Fruit fly (Drosophila melanogaster) whole organism, embryonic: ENCODE results near the gene CG31189.
A peak's percentile ranks its signal among the peaks of the same experiment; 100 is the strongest.

Experiments
- ATbp ChIP-seq: fragments of 200-800 bp; sonication (Bioruptor generic); optimal IDR thresholded peaks from 2 replicates; lab custom pipeline; 2017; ENCODE audit warnings: missing biosample characterization, mild to moderate bottlenecking, missing genetic modification characterization, missing genetic modification reagents
- Abd-B ChIP-seq: fragments of 200-800 bp; sonication (Bioruptor generic); optimal IDR thresholded peaks from 2 replicates; lab custom pipeline; 2018; ENCODE audit warnings: missing biosample characterization, mild to moderate bottlenecking, missing genetic modification characterization, moderate library complexity
- CG10209 ChIP-seq: fragments of 200-800 bp; sonication (Bioruptor generic); optimal IDR thresholded peaks from 3 replicates; lab custom pipeline; 2017; ENCODE audit warnings: missing biosample characterization, mild to moderate bottlenecking, missing genetic modification characterization, missing genetic modification reagents
- CG10654 ChIP-seq: fragments of 200-800 bp; sonication (Bioruptor generic); optimal IDR thresholded peaks from 2 replicates; lab custom pipeline; 2016; ENCODE audit warnings: missing biosample characterization, missing genetic modification characterization
- CG11398 ChIP-seq: fragments of 200-800 bp; sonication (Bioruptor generic); optimal IDR thresholded peaks from 2 replicates; lab custom pipeline; 2016; ENCODE audit warnings: missing biosample characterization, missing genetic modification characterization
- CG13287 ChIP-seq: fragments of 200-800 bp; sonication (Bioruptor generic); IDR thresholded peaks from 2 replicates; pipeline ENCODE4 v1.3.6; 2022; ENCODE audit warnings: missing biosample characterization, missing genetic modification characterization; ENCODE audit not compliant: partially characterized antibody
- CG15696 ChIP-seq: fragments of 200-800 bp; sonication (Bioruptor generic); optimal IDR thresholded peaks from 2 replicates; lab custom pipeline; 2019; ENCODE audit warnings: missing biosample characterization, mild to moderate bottlenecking, missing genetic modification characterization, moderate library complexity
- CG1647 ChIP-seq: fragments of 200-800 bp; sonication (Bioruptor generic); optimal IDR thresholded peaks from 3 replicates; lab custom pipeline; 2016; ENCODE audit warnings: missing biosample characterization, missing genetic modification characterization
- CG16813 ChIP-seq: fragments of 200-800 bp; sonication (Bioruptor generic); IDR thresholded peaks from 3 replicates; pipeline ENCODE4 v1.3.6; 2022; ENCODE audit warnings: missing biosample characterization, missing genetic modification characterization; ENCODE audit not compliant: partially characterized antibody
- CG17359 ChIP-seq: fragments of 200-800 bp; sonication (Bioruptor generic); optimal IDR thresholded peaks from 3 replicates; lab custom pipeline; 2018; ENCODE audit warnings: missing biosample characterization, mild to moderate bottlenecking, missing genetic modification characterization, moderate library complexity
- CG18262 ChIP-seq: fragments of 200-800 bp; optimal IDR thresholded peaks from 3 replicates; lab custom pipeline; 2019; ENCODE audit warnings: missing biosample characterization, mild to moderate bottlenecking, missing genetic modification characterization, moderate library complexity
- CG18764 ChIP-seq: fragments of 200-800 bp; sonication (Bioruptor generic); optimal IDR thresholded peaks from 3 replicates; lab custom pipeline; 2016; ENCODE audit warnings: missing biosample characterization, missing genetic modification characterization
- CG3995 ChIP-seq: fragments of 200-800 bp; sonication (Bioruptor generic); optimal IDR thresholded peaks from 3 replicates; lab custom pipeline; 2016; ENCODE audit warnings: missing biosample characterization, missing genetic modification characterization
- CG4820 ChIP-seq: fragments of 200-800 bp; sonication (Bioruptor generic); optimal IDR thresholded peaks from 3 replicates; lab custom pipeline; 2016; ENCODE audit warnings: missing biosample characterization, missing genetic modification characterization
- CG6175 ChIP-seq: fragments of 200-800 bp; sonication (Bioruptor generic); IDR thresholded peaks from 3 replicates; pipeline ENCODE4 v1.3.6; 2022; ENCODE audit warnings: missing biosample characterization, missing genetic modification characterization
- CG6854 ChIP-seq: fragments of 200-800 bp; sonication (Bioruptor generic); optimal IDR thresholded peaks from 3 replicates; lab custom pipeline; 2017; ENCODE audit warnings: missing biosample characterization, mild to moderate bottlenecking, missing genetic modification characterization
- CG8089 ChIP-seq: fragments of 200-800 bp; sonication (Bioruptor generic); optimal IDR thresholded peaks from 3 replicates; lab custom pipeline; 2016; ENCODE audit warnings: missing biosample characterization, missing genetic modification characterization
- CG9817 ChIP-seq: fragments of 200-800 bp; sonication (Bioruptor generic); optimal IDR thresholded peaks from 2 replicates; lab custom pipeline; 2018; ENCODE audit warnings: missing biosample characterization, mild to moderate bottlenecking, missing genetic modification characterization, moderate library complexity
- Fer1 ChIP-seq: fragments of 200-800 bp; sonication (Bioruptor generic); optimal IDR thresholded peaks from 2 replicates; lab custom pipeline; 2017; ENCODE audit warnings: missing biosample characterization, mild to moderate bottlenecking, missing genetic modification characterization
- Gug ChIP-seq: fragments of 200-800 bp; sonication (Bioruptor generic); IDR thresholded peaks from 4 replicates; pipeline ENCODE4 v1.3.6; 2022; ENCODE audit warnings: missing biosample characterization, missing genetic modification characterization
- H15 ChIP-seq: fragments of 200-800 bp; sonication (Bioruptor generic); IDR thresholded peaks from 3 replicates; pipeline ENCODE4 v1.3.6; 2022; ENCODE audit warnings: missing biosample characterization, missing genetic modification characterization
- HLH4C ChIP-seq: fragments of 200-800 bp; sonication (Bioruptor generic); IDR thresholded peaks from 3 replicates; pipeline ENCODE4 v1.3.6; 2022; ENCODE audit warnings: missing biosample characterization, missing genetic modification characterization; ENCODE audit not compliant: partially characterized antibody
- Hand ChIP-seq: fragments of 200-800 bp; sonication (Bioruptor generic); optimal IDR thresholded peaks from 2 replicates; lab custom pipeline; 2017; ENCODE audit warnings: mild to moderate bottlenecking, missing biosample characterization, missing genetic modification reagents, missing genetic modification characterization
- HmgD ChIP-seq: fragments of 200-800 bp; sonication (Bioruptor generic); optimal IDR thresholded peaks from 3 replicates; lab custom pipeline; 2016; ENCODE audit warnings: missing biosample characterization, missing genetic modification characterization
- MESR4 ChIP-seq: fragments of 200-800 bp; sonication (Bioruptor generic); optimal IDR thresholded peaks from 2 replicates; lab custom pipeline; 2018; ENCODE audit warnings: missing biosample characterization, mild to moderate bottlenecking, missing genetic modification characterization, moderate library complexity
- Mrtf ChIP-seq: fragments of 200-800 bp; sonication (Bioruptor generic); IDR thresholded peaks from 3 replicates; pipeline ENCODE4 v1.3.6; 2022; ENCODE audit warnings: missing biosample characterization, missing genetic modification characterization
- Myb ChIP-seq: fragments of 200-800 bp; sonication (Bioruptor generic); optimal IDR thresholded peaks from 2 replicates; lab custom pipeline; 2016; ENCODE audit warnings: missing biosample characterization, missing genetic modification characterization
- NFAT ChIP-seq: fragments of 200-800 bp; sonication (Bioruptor generic); IDR thresholded peaks from 2 replicates; pipeline ENCODE4 v1.3.6; 2022; ENCODE audit warnings: missing biosample characterization, missing genetic modification characterization
- Nf-YC ChIP-seq: fragments of 200-800 bp; optimal IDR thresholded peaks from 3 replicates; lab custom pipeline; 2019; ENCODE audit warnings: missing biosample characterization, mild to moderate bottlenecking, missing genetic modification characterization, moderate library complexity
- NfI ChIP-seq: fragments of 200-800 bp; sonication (Bioruptor generic); optimal IDR thresholded peaks from 3 replicates; lab custom pipeline; 2018; ENCODE audit warnings: missing biosample characterization, mild to moderate bottlenecking, missing genetic modification characterization, moderate library complexity
- Scr ChIP-seq: fragments of 200-800 bp; sonication (Bioruptor generic); IDR thresholded peaks from 2 replicates; pipeline ENCODE4 v1.3.6; 2022; ENCODE audit warnings: missing biosample characterization, missing genetic modification characterization; ENCODE audit not compliant: partially characterized antibody
- Sox102F ChIP-seq: fragments of 200-800 bp; sonication (Bioruptor generic); optimal IDR thresholded peaks from 2 replicates; lab custom pipeline; 2018; ENCODE audit warnings: missing biosample characterization, mild to moderate bottlenecking, missing genetic modification characterization, moderate library complexity
- amos ChIP-seq: fragments of 200-800 bp; sonication (Bioruptor generic); IDR thresholded peaks from 2 replicates; pipeline ENCODE4 v1.3.6; 2022; ENCODE audit warnings: missing biosample characterization, missing genetic modification characterization; ENCODE audit not compliant: partially characterized antibody
- bab2 ChIP-seq: fragments of 200-800 bp; sonication (Bioruptor generic); optimal IDR thresholded peaks from 2 replicates; lab custom pipeline; 2016; ENCODE audit warnings: missing biosample characterization, missing genetic modification characterization
- chn ChIP-seq: fragments of 200-800 bp; sonication (Bioruptor generic); optimal IDR thresholded peaks from 2 replicates; lab custom pipeline; 2016; ENCODE audit warnings: missing biosample characterization, missing genetic modification characterization
- dmrt99B ChIP-seq: fragments of 200-800 bp; sonication (Bioruptor generic); optimal IDR thresholded peaks from 2 replicates; lab custom pipeline; 2018; ENCODE audit warnings: missing biosample characterization, mild to moderate bottlenecking, missing genetic modification characterization, moderate library complexity
- ems ChIP-seq: fragments of 200-800 bp; sonication (Bioruptor generic); optimal IDR thresholded peaks from 3 replicates; lab custom pipeline; 2016; ENCODE audit warnings: missing biosample characterization, missing genetic modification characterization
- grn ChIP-seq: fragments of 200-800 bp; sonication (Bioruptor generic); optimal IDR thresholded peaks from 3 replicates; lab custom pipeline; 2017; ENCODE audit warnings: missing biosample characterization, missing genetic modification characterization
- hbn ChIP-seq: fragments of 200-800 bp; sonication (Bioruptor generic); IDR thresholded peaks from 2 replicates; pipeline ENCODE4 v1.3.6; 2022; ENCODE audit warnings: missing biosample characterization, missing genetic modification characterization; ENCODE audit not compliant: partially characterized antibody
- kni ChIP-seq: fragments of 200-800 bp; sonication (Bioruptor generic); optimal IDR thresholded peaks from 3 replicates; lab custom pipeline; 2017; ENCODE audit warnings: mild to moderate bottlenecking, missing biosample characterization, missing genetic modification reagents, missing genetic modification characterization
- nom ChIP-seq: fragments of 200-800 bp; sonication (Bioruptor generic); optimal IDR thresholded peaks from 2 replicates; lab custom pipeline; 2017; ENCODE audit warnings: missing biosample characterization, missing genetic modification characterization, mild to moderate bottlenecking, moderate library complexity, missing genetic modification reagents
- otp ChIP-seq: fragments of 200-800 bp; sonication (Bioruptor generic); IDR thresholded peaks from 3 replicates; pipeline ENCODE4, ENCODE4 v1.3.6; 2022; ENCODE audit warnings: missing biosample characterization, missing genetic modification characterization
- ranshi ChIP-seq: fragments of 200-800 bp; sonication (Bioruptor generic); IDR thresholded peaks from 2 replicates; pipeline ENCODE4 v1.3.6; 2022; ENCODE audit warnings: missing biosample characterization, missing genetic modification characterization
- scrt ChIP-seq: fragments of 200-800 bp; sonication (Bioruptor generic); optimal IDR thresholded peaks from 2 replicates; lab custom pipeline; 2018; ENCODE audit warnings: missing biosample characterization, mild to moderate bottlenecking, missing genetic modification characterization, moderate library complexity
- slou ChIP-seq: fragments of 200-800 bp; sonication (Bioruptor generic); optimal IDR thresholded peaks from 3 replicates; lab custom pipeline; 2016; ENCODE audit warnings: missing biosample characterization, missing genetic modification characterization
- ssp ChIP-seq: fragments of 200-800 bp; sonication (Bioruptor generic); IDR thresholded peaks from 2 replicates; pipeline ENCODE4 v1.3.6; 2022; ENCODE audit warnings: missing biosample characterization, missing genetic modification characterization
- trem ChIP-seq: fragments of 200-800 bp; optimal IDR thresholded peaks from 3 replicates; lab custom pipeline; 2019; ENCODE audit warnings: missing biosample characterization, mild to moderate bottlenecking, missing genetic modification characterization, moderate library complexity
- vvl ChIP-seq: fragments of 200-800 bp; sonication (Bioruptor generic); IDR thresholded peaks from 2 replicates; pipeline ENCODE4 v1.3.6; 2022; ENCODE audit warnings: missing biosample characterization, missing genetic modification characterization

CG31189 gene

dm6 chr3R:21017464-21018080, 28.1 kb downstream of the CG31189 start, which contains the start of gene Rlip (continued):
- peak; percentile 50 for TF ChIP-seq hbn (GFP tag; lab: Robert Waterston, UW)
- 0 out of 3 replicates have a peak, but pooled peaks have one; percentile 25 for TF ChIP-seq otp (GFP tag; lab: Robert Waterston, UW)
- peak; percentile 19 for TF ChIP-seq Nf-YC (tag; lab: Kevin White, UChicago)
- TF ChIP-seq HLH4C (GFP tag; lab: Robert Waterston, UW) = peak; percentile 59; the same call in 2 of the 3 replicates
- peak; percentile 62 for TF ChIP-seq Scr (GFP tag; lab: Robert Waterston, UW)
- TF ChIP-seq CG18764 (GFP tag; lab: Kevin White, UChicago) = peak; percentile 41
- peak; percentile 22 for TF ChIP-seq CG3995 (GFP tag; lab: Kevin White, UChicago)
- no peak for TF ChIP-seq CG6854 (GFP tag; lab: Kevin White, UChicago)
- TF ChIP-seq Mrtf (GFP tag; lab: Robert Waterston, UW) = peak; percentile 47; the same call in 1 of the 3 replicates
- TF ChIP-seq ranshi = peak; percentile 51; the same call in 1 of the 2 replicates
- no peak for TF ChIP-seq CG11398 (GFP tag; lab: Kevin White, UChicago)
- TF ChIP-seq CG10654 (GFP tag; lab: Kevin White, UChicago) = peak; percentile 31
- TF ChIP-seq vvl (GFP tag; lab: Robert Waterston, UW) = peak; percentile 68
- TF ChIP-seq HmgD (GFP tag; lab: Kevin White, UChicago) = peak; percentile 38
- peak; percentile 15 for TF ChIP-seq CG15696 (tag; lab: Kevin White, UChicago)
- TF ChIP-seq ems (GFP tag; lab: Kevin White, UChicago) = peak; percentile 5
- TF ChIP-seq CG8089 (GFP tag; lab: Kevin White, UChicago) = peak; percentile 44
- peak; percentile 55; the same call in 2 of the 4 replicates for TF ChIP-seq Gug (GFP tag; lab: Robert Waterston, UW)
- TF ChIP-seq CG6175 = 0 out of 3 replicates have a peak, but pooled peaks have one; percentile 11
- TF ChIP-seq trem (tag; lab: Kevin White, UChicago) = peak; percentile 57
- peak; percentile 50 for TF ChIP-seq Fer1 (GFP tag; lab: Kevin White, UChicago)
- peak; percentile 96 for TF ChIP-seq Myb
- TF ChIP-seq CG9817 (tag; lab: Kevin White, UChicago) = peak; percentile 47
- peak; percentile 53 for TF ChIP-seq CG1647
- TF ChIP-seq H15 (GFP tag; lab: Robert Waterston, UW) = peak; percentile 23; the same call in 1 of the 3 replicates
- peak; percentile 60 for TF ChIP-seq ssp
- peak; percentile 62 for TF ChIP-seq CG16813
- TF ChIP-seq CG18262 (tag; lab: Kevin White, UChicago) = no peak
- TF ChIP-seq NfI = peak; percentile 46
- peak; percentile 22 for TF ChIP-seq chn (GFP tag; lab: Kevin White, UChicago)
- peak; percentile 24 for TF ChIP-seq CG10209 (GFP tag; lab: Kevin White, UChicago)
- peak; percentile 54 for TF ChIP-seq MESR4
- no peak for TF ChIP-seq nom (GFP tag; lab: Kevin White, UChicago)
- TF ChIP-seq dmrt99B = peak; percentile 12
- TF ChIP-seq NFAT (GFP tag; lab: Robert Waterston, UW) = peak; percentile 75
- TF ChIP-seq CG17359 = peak; percentile 24
- peak; percentile 47 for TF ChIP-seq CG4820 (GFP tag; lab: Kevin White, UChicago)
- TF ChIP-seq Abd-B (GFP tag; lab: Kevin White, UChicago) = peak; percentile 48
- TF ChIP-seq CG13287 (GFP tag; lab: Robert Waterston, UW) = peak; percentile 79
- TF ChIP-seq grn (GFP tag; lab: Kevin White, UChicago) = no peak
- peak; percentile 50 for TF ChIP-seq slou (GFP tag; lab: Kevin White, UChicago)
- TF ChIP-seq ATbp (GFP tag; lab: Kevin White, UChicago) = no peak
- no peak for TF ChIP-seq Hand (GFP tag; lab: Kevin White, UChicago)
- peak; percentile 77 for TF ChIP-seq amos
- no peak for TF ChIP-seq kni (GFP tag; lab: Kevin White, UChicago)
- TF ChIP-seq Sox102F (GFP tag; lab: Kevin White, UChicago) = peak; percentile 34
- peak; percentile 90 for TF ChIP-seq scrt (GFP tag; lab: Kevin White, UChicago)
- peak; percentile 45 for TF ChIP-seq bab2
